Fruit fly (Drosophila melanogaster) whole organism, prepupa: ENCODE data around the gene Trm1.
A peak's percentile ranks its signal among the peaks of the same experiment; 100 is the strongest.

Source experiments
- Blimp-1 ChIP-seq: fragments of 200-800 bp; sonication (Bioruptor generic); optimal IDR thresholded peaks from 3 replicates; lab custom pipeline; 2017; ENCODE audit warnings: missing biosample characterization, missing genetic modification characterization, mild to moderate bottlenecking, moderate library complexity, missing genetic modification reagents
- CG10631 ChIP-seq: fragments of 200-800 bp; sonication (Bioruptor generic); optimal IDR thresholded peaks from 2 replicates; lab custom pipeline; 2016; ENCODE audit warnings: missing biosample characterization, missing genetic modification characterization
- CG10669 ChIP-seq: fragments of 200-800 bp; sonication (Bioruptor generic); optimal IDR thresholded peaks from 3 replicates; lab custom pipeline; 2018; ENCODE audit warnings: missing biosample characterization, mild to moderate bottlenecking, missing genetic modification characterization, moderate library complexity
- CG11294 ChIP-seq: fragments of 200-800 bp; sonication (Bioruptor generic); IDR thresholded peaks from 2 replicates; pipeline ENCODE4 v1.3.6; 2022; ENCODE audit warnings: missing biosample characterization, missing genetic modification characterization
- CG1621 ChIP-seq: fragments of 200-800 bp; sonication (Bioruptor generic); optimal IDR thresholded peaks from 3 replicates; lab custom pipeline; 2018; ENCODE audit warnings: missing biosample characterization, mild to moderate bottlenecking, missing genetic modification characterization
- CG3032 ChIP-seq: fragments of 200-800 bp; optimal IDR thresholded peaks from 2 replicates; lab custom pipeline; 2019; ENCODE audit warnings: missing biosample characterization, mild to moderate bottlenecking, missing genetic modification characterization, moderate library complexity
- CG31627 ChIP-seq: fragments of 200-800 bp; sonication (Bioruptor generic); optimal IDR thresholded peaks from 3 replicates; lab custom pipeline; 2016; ENCODE audit warnings: missing biosample characterization, missing genetic modification characterization
- CG32006 ChIP-seq: fragments of 200-800 bp; sonication (Bioruptor generic); optimal IDR thresholded peaks from 3 replicates; lab custom pipeline; 2017; ENCODE audit warnings: missing biosample characterization, mild to moderate bottlenecking, missing genetic modification characterization
- CG3919 ChIP-seq: fragments of 200-800 bp; sonication (Bioruptor generic); optimal IDR thresholded peaks from 3 replicates; lab custom pipeline; 2016; ENCODE audit warnings: missing biosample characterization, missing genetic modification characterization
- CG4318 ChIP-seq: fragments of 200-800 bp; sonication (Bioruptor generic); optimal IDR thresholded peaks from 3 replicates; lab custom pipeline; 2017; ENCODE audit warnings: missing biosample characterization, mild to moderate bottlenecking, missing genetic modification characterization
- CG6163 ChIP-seq: fragments of 200-800 bp; sonication (Bioruptor generic); IDR thresholded peaks from 3 replicates; pipeline ENCODE4 v1.3.6; 2022; ENCODE audit warnings: missing biosample characterization, missing genetic modification characterization
- CG6276 ChIP-seq: fragments of 200-800 bp; sonication (Bioruptor generic); optimal IDR thresholded peaks from 2 replicates; lab custom pipeline; 2017; ENCODE audit warnings: missing biosample characterization, mild to moderate bottlenecking, missing genetic modification characterization
- CG6808 ChIP-seq: fragments of 200-800 bp; sonication (Bioruptor generic); optimal IDR thresholded peaks from 3 replicates; lab custom pipeline; 2017; ENCODE audit warnings: missing biosample characterization, missing genetic modification characterization, mild to moderate bottlenecking, moderate library complexity, missing genetic modification reagents
- CG6854 ChIP-seq: fragments of 200-800 bp; sonication (Bioruptor generic); optimal IDR thresholded peaks from 2 replicates; lab custom pipeline; 2017; ENCODE audit warnings: missing biosample characterization, mild to moderate bottlenecking, missing genetic modification characterization
- CG7368 ChIP-seq: fragments of 200-800 bp; sonication (Bioruptor generic); optimal IDR thresholded peaks from 3 replicates; lab custom pipeline; 2016; ENCODE audit warnings: missing biosample characterization, missing genetic modification characterization
- CG9139 ChIP-seq: fragments of 200-800 bp; sonication (Bioruptor generic); optimal IDR thresholded peaks from 3 replicates; lab custom pipeline; 2017; ENCODE audit warnings: missing biosample characterization, mild to moderate bottlenecking, missing genetic modification characterization
- Eip78C ChIP-seq: fragments of 200-800 bp; sonication (Bioruptor generic); peaks from one replicate; lab custom pipeline; 2016; ENCODE audit warnings: missing biosample characterization, missing genetic modification characterization
- Eip93F ChIP-seq: fragments of 200-800 bp; sonication (Bioruptor generic); optimal IDR thresholded peaks from 2 replicates; lab custom pipeline; 2016; ENCODE audit warnings: missing biosample characterization, mild to moderate bottlenecking, missing genetic modification characterization
- Ets21C ChIP-seq: fragments of 200-800 bp; sonication (Bioruptor generic); optimal IDR thresholded peaks from 3 replicates; lab custom pipeline; 2016; ENCODE audit warnings: missing biosample characterization, missing genetic modification characterization
- Hr38 ChIP-seq: sonication (Bioruptor generic); optimal IDR thresholded peaks from 2 replicates; lab custom pipeline; 2016; ENCODE audit warnings: missing biosample characterization, missing genetic modification characterization
- Hr39 ChIP-seq: fragments of 200-800 bp; sonication (Bioruptor generic); optimal IDR thresholded peaks from 2 replicates; lab custom pipeline; 2016; ENCODE audit warnings: missing biosample characterization, missing genetic modification characterization
- Hr4 ChIP-seq: fragments of 200-800 bp; sonication (Bioruptor generic); optimal IDR thresholded peaks from 3 replicates; lab custom pipeline; 2016; ENCODE audit warnings: missing biosample characterization, missing genetic modification characterization
- Lpt ChIP-seq: fragments of 200-800 bp; sonication (Bioruptor generic); optimal IDR thresholded peaks from 3 replicates; lab custom pipeline; 2016; ENCODE audit warnings: missing biosample characterization, missing genetic modification characterization
- Met ChIP-seq: fragments of 200-800 bp; sonication (Bioruptor generic); optimal IDR thresholded peaks from 3 replicates; lab custom pipeline; 2016; ENCODE audit warnings: missing biosample characterization, missing genetic modification characterization
- Sox102F ChIP-seq: fragments of 200-800 bp; sonication (Bioruptor generic); optimal IDR thresholded peaks from 2 replicates; lab custom pipeline; 2016; ENCODE audit warnings: missing biosample characterization, mild to moderate bottlenecking, missing genetic modification characterization
- achi ChIP-seq: fragments of 200-800 bp; sonication (Bioruptor generic); optimal IDR thresholded peaks from 3 replicates; lab custom pipeline; 2016; ENCODE audit warnings: missing biosample characterization, missing genetic modification characterization
- acj6 ChIP-seq: fragments of 200-800 bp; sonication (Bioruptor generic); optimal IDR thresholded peaks from 3 replicates; lab custom pipeline; 2016; ENCODE audit warnings: missing biosample characterization, missing genetic modification characterization
- cyc ChIP-seq: fragments of 200-800 bp; sonication (Bioruptor generic); optimal IDR thresholded peaks from 3 replicates; lab custom pipeline; 2016; ENCODE audit warnings: missing biosample characterization, missing genetic modification characterization
- dsx ChIP-seq: fragments of 200-800 bp; optimal IDR thresholded peaks from 3 replicates; lab custom pipeline; 2019; ENCODE audit warnings: missing biosample characterization, mild to moderate bottlenecking, missing genetic modification characterization, moderate library complexity; ENCODE audit not compliant: poor library complexity, severe bottlenecking
- fd59A ChIP-seq: fragments of 200-800 bp; sonication (Bioruptor generic); optimal IDR thresholded peaks from 2 replicates; lab custom pipeline; 2017; ENCODE audit warnings: missing biosample characterization, mild to moderate bottlenecking, missing genetic modification characterization, missing genetic modification reagents
- fkh ChIP-seq: fragments of 200-800 bp; sonication (Bioruptor generic); optimal IDR thresholded peaks from 3 replicates; lab custom pipeline; 2017; ENCODE audit warnings: missing biosample characterization, mild to moderate bottlenecking, missing genetic modification characterization, moderate library complexity
- net ChIP-seq: fragments of 200-800 bp; sonication (Bioruptor generic); optimal IDR thresholded peaks from 3 replicates; lab custom pipeline; 2016; ENCODE audit warnings: missing biosample characterization, missing genetic modification characterization
- salr ChIP-seq, 2 experiments: fragments of 200-800 bp; sonication (Bioruptor generic); optimal IDR thresholded peaks; 3 replicates each; lab custom pipeline; 2016 to 2018; ENCODE audit warnings: missing biosample characterization in 2 of 2, missing genetic modification characterization in 2 of 2, mild to moderate bottlenecking in 1 of 2
- spab ChIP-seq: fragments of 200-800 bp; sonication (Bioruptor generic); optimal IDR thresholded peaks from 2 replicates; lab custom pipeline; 2017; ENCODE audit warnings: missing biosample characterization, mild to moderate bottlenecking, missing genetic modification characterization, missing genetic modification reagents
- ss ChIP-seq, 2 experiments: fragments of 200-800 bp; sonication (Bioruptor generic); optimal IDR thresholded peaks; 2 replicates in 1 of 2; 3 replicates in 1 of 2; lab custom pipeline; 2017 to 2018; ENCODE audit warnings: mild to moderate bottlenecking in 2 of 2, missing biosample characterization in 2 of 2, missing genetic modification characterization in 2 of 2, moderate library complexity in 1 of 2
- svp ChIP-seq: fragments of 200-800 bp; sonication (Bioruptor generic); peaks from one replicate; lab custom pipeline; 2016; ENCODE audit warnings: missing biosample characterization, missing genetic modification characterization
- vri ChIP-seq: fragments of 200-800 bp; sonication (Bioruptor generic); optimal IDR thresholded peaks from 3 replicates; lab custom pipeline; 2016; ENCODE audit warnings: missing biosample characterization, mild to moderate bottlenecking, missing genetic modification characterization

The Trm1 gene

dm6 chr2L:12455750-12456149 is 27.9 kb downstream of the Trm1 start (continued):
- TF ChIP-seq CG6163 (GFP tag; lab: Robert Waterston, UW) (no peak), fd59A (GFP tag; lab: Kevin White, UChicago) (no peak)

- TF ChIP-seq Sox102F (GFP tag; lab: Kevin White, UChicago), result no peak
- peak; percentile 12 for TF ChIP-seq dsx (GFP tag; lab: Kevin White, UChicago)
- TF ChIP-seq fkh (GFP tag; lab: Kevin White, UChicago), result peak; percentile 84
- peak in 1 of 2 experiments; percentile 43 for TF ChIP-seq ss (GFP tag; optimal IDR thresholded peaks at IDR 0.05; lab: Kevin White, UChicago)
Observed at dm6 chr2L:12457201-12457600, 29.4 kb downstream of the Trm1 start.

dm6 chr2L:12457715-12458114 is 29.9 kb downstream of the Trm1 start:
- TF ChIP-seq Met (GFP tag; lab: Kevin White, UChicago) (no peak), CG3032 (tag; lab: Kevin White, UChicago) (no peak), salr (GFP tag; optimal IDR thresholded peaks at IDR 0.05; lab: Kevin White, UChicago) (no peak), CG10631 (GFP tag; lab: Kevin White, UChicago) (no peak), fd59A (GFP tag; lab: Kevin White, UChicago) (no peak), Hr38 (GFP tag; lab: Kevin White, UChicago) (no peak), CG32006 (GFP tag; lab: Kevin White, UChicago) (no peak), CG3919 (GFP tag; lab: Kevin White, UChicago) (no peak), CG31627 (GFP tag; lab: Kevin White, UChicago) (no peak), Sox102F (GFP tag; lab: Kevin White, UChicago) (no peak), CG7368 (GFP tag; lab: Kevin White, UChicago) (no peak), CG10669 (GFP tag; lab: Kevin White, UChicago) (no peak)

- TF ChIP-seq fkh (GFP tag; lab: Kevin White, UChicago) (no peak), CG9139 (GFP tag; lab: Kevin White, UChicago) (no peak), acj6 (GFP tag; lab: Kevin White, UChicago) (no peak), cyc (GFP tag; lab: Kevin White, UChicago) (no peak), CG11294 (no peak), Eip78C (peak; percentile 39), Hr4 (GFP tag; lab: Kevin White, UChicago) (no peak), Hr38 (GFP tag; lab: Kevin White, UChicago) (no peak), CG4318 (GFP tag; lab: Kevin White, UChicago) (no peak), spab (GFP tag; lab: Kevin White, UChicago) (no peak), Eip93F (peak; percentile 63), net (GFP tag; lab: Kevin White, UChicago) (no peak), achi (GFP tag; lab: Kevin White, UChicago) (no peak), ss (GFP tag; optimal IDR thresholded peaks at IDR 0.05; lab: Kevin White, UChicago) (no peak), Met (GFP tag; lab: Kevin White, UChicago) (no peak), CG6276 (GFP tag; lab: Kevin White, UChicago) (no peak), Blimp-1 (GFP tag; lab: Kevin White, UChicago) (no peak), CG7368 (GFP tag; lab: Kevin White, UChicago) (no peak), CG6163 (GFP tag; lab: Robert Waterston, UW) (no peak), CG1621 (tag; lab: Kevin White, UChicago) (no peak), CG6808 (GFP tag; lab: Kevin White, UChicago) (no peak), Hr39 (no peak), vri (GFP tag; lab: Kevin White, UChicago) (peak; percentile 6), Sox102F (GFP tag; lab: Kevin White, UChicago) (no peak), CG6854 (GFP tag; lab: Kevin White, UChicago) (no peak), svp (GFP tag; lab: Kevin White, UChicago) (peak; percentile 60), Ets21C (GFP tag; lab: Kevin White, UChicago) (no peak), Lpt (no peak)
- TF ChIP-seq, all 60 proteins: peak for 4
Observed at dm6 chr2L:12459191-12459590, 31.4 kb downstream of the Trm1 start.
